Fruit fly (Drosophila melanogaster) whole organism, prepupa: Measurements from ENCODE around the gene CtBP.

Experiments used
- CG10631 ChIP-seq: fragments of 200-800 bp; sonication (Bioruptor generic); optimal IDR thresholded peaks from 2 replicates; lab custom pipeline; 2016; ENCODE audit warnings: missing biosample characterization, missing genetic modification characterization
- CG10669 ChIP-seq: fragments of 200-800 bp; sonication (Bioruptor generic); optimal IDR thresholded peaks from 3 replicates; lab custom pipeline; 2018; ENCODE audit warnings: missing biosample characterization, mild to moderate bottlenecking, missing genetic modification characterization, moderate library complexity
- CG11294 ChIP-seq: fragments of 200-800 bp; sonication (Bioruptor generic); IDR thresholded peaks from 2 replicates; pipeline ENCODE4 v1.3.6; 2022; ENCODE audit warnings: missing biosample characterization, missing genetic modification characterization
- CG4318 ChIP-seq: fragments of 200-800 bp; sonication (Bioruptor generic); optimal IDR thresholded peaks from 3 replicates; lab custom pipeline; 2017; ENCODE audit warnings: missing biosample characterization, mild to moderate bottlenecking, missing genetic modification characterization
- CG6854 ChIP-seq: fragments of 200-800 bp; sonication (Bioruptor generic); optimal IDR thresholded peaks from 2 replicates; lab custom pipeline; 2017; ENCODE audit warnings: missing biosample characterization, mild to moderate bottlenecking, missing genetic modification characterization
- CG7368 ChIP-seq: fragments of 200-800 bp; sonication (Bioruptor generic); optimal IDR thresholded peaks from 3 replicates; lab custom pipeline; 2016; ENCODE audit warnings: missing biosample characterization, missing genetic modification characterization
- Lpt ChIP-seq: fragments of 200-800 bp; sonication (Bioruptor generic); optimal IDR thresholded peaks from 3 replicates; lab custom pipeline; 2016; ENCODE audit warnings: missing biosample characterization, missing genetic modification characterization
- Smox ChIP-seq: fragments of 200-800 bp; sonication (Bioruptor generic); optimal IDR thresholded peaks from 3 replicates; lab custom pipeline; 2016; ENCODE audit warnings: missing biosample characterization, missing genetic modification characterization
- fd59A ChIP-seq: fragments of 200-800 bp; sonication (Bioruptor generic); optimal IDR thresholded peaks from 2 replicates; lab custom pipeline; 2017; ENCODE audit warnings: missing biosample characterization, mild to moderate bottlenecking, missing genetic modification characterization, missing genetic modification reagents
- salr ChIP-seq, 2 experiments: fragments of 200-800 bp; sonication (Bioruptor generic); optimal IDR thresholded peaks; 3 replicates each; lab custom pipeline; 2016 to 2018; ENCODE audit warnings: missing biosample characterization in 2 of 2, missing genetic modification characterization in 2 of 2, mild to moderate bottlenecking in 1 of 2

DNA sequence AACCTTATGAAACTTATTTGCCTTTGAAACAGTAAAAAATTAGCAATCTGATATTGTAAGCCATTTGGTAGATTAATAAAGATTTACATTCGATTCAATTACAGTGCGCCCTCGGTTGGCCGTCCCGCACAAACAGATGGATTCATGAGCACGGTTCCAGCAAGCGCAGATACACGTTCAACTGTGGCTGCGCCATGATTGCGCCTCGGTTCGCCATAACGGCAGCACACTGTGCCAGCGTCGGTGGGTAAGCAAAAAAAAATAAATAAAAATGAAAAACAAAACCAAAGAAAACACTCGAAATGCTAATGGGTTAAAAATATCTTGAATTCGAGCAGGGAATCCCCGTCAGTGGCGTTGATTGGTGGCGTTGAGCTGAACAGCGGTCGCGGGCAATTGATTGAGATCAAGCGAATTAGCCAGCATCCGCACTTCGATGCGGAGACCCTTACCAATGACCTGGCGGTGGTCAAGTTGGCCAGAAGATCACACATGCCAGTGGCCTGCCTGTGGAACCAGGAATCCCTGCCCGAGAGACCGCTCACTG, 27.7 kb downstream of the CtBP start:
- TF ChIP-seq CG11294 (GFP tag; lab: Robert Waterston, UW) (no peak), salr (GFP tag; optimal IDR thresholded peaks at IDR 0.05; lab: Kevin White, UChicago) (no peak), CG6854 (GFP tag; lab: Kevin White, UChicago) (no peak), Smox (peak; percentile 22), CG10631 (no peak), CG7368 (GFP tag; lab: Kevin White, UChicago) (no peak), CG4318 (GFP tag; lab: Kevin White, UChicago) (no peak), fd59A (no peak), Lpt (GFP tag; lab: Kevin White, UChicago) (no peak), CG10669 (GFP tag; lab: Kevin White, UChicago) (no peak)
